Fruit fly (Drosophila melanogaster) whole organism, embryonic: Measurements from ENCODE around the gene Dic4.

Source experiments
- Atf-2 ChIP-seq: fragments of 200-800 bp; sonication (Bioruptor generic); optimal IDR thresholded peaks from 2 replicates; lab custom pipeline; 2016; ENCODE audit warnings: missing biosample characterization, missing genetic modification characterization
- B-H1 ChIP-seq: fragments of 200-800 bp; sonication (Bioruptor generic); IDR thresholded peaks from 3 replicates; pipeline ENCODE4 v1.3.6; 2022; ENCODE audit warnings: missing biosample characterization, missing genetic modification characterization
- Bteb2 ChIP-seq: fragments of 200-800 bp; sonication (Bioruptor generic); optimal IDR thresholded peaks from 2 replicates; lab custom pipeline; 2016; ENCODE audit warnings: missing biosample characterization, missing genetic modification characterization
- CG11247 ChIP-seq: fragments of 200-800 bp; sonication (Bioruptor generic); IDR thresholded peaks from 2 replicates; pipeline ENCODE4 v1.3.6; 2022; ENCODE audit warnings: missing biosample characterization, missing genetic modification characterization
- CG12219 ChIP-seq: fragments of 200-800 bp; sonication (Bioruptor generic); optimal IDR thresholded peaks from 3 replicates; lab custom pipeline; 2018; ENCODE audit warnings: missing biosample characterization, mild to moderate bottlenecking, missing genetic modification characterization
- CG1233 ChIP-seq: fragments of 200-800 bp; sonication (Bioruptor generic); optimal IDR thresholded peaks from 4 replicates; lab custom pipeline; 2018; ENCODE audit warnings: missing biosample characterization, mild to moderate bottlenecking, missing genetic modification characterization
- CG12659 ChIP-seq: fragments of 200-800 bp; sonication (Bioruptor generic); optimal IDR thresholded peaks from 3 replicates; lab custom pipeline; 2017; ENCODE audit warnings: mild to moderate bottlenecking, missing biosample characterization, missing genetic modification reagents, missing genetic modification characterization
- CG12769 ChIP-seq: fragments of 200-800 bp; sonication (Bioruptor generic); optimal IDR thresholded peaks from 2 replicates; lab custom pipeline; 2019; ENCODE audit warnings: missing biosample characterization, mild to moderate bottlenecking, missing genetic modification characterization, moderate library complexity
- CG14441 ChIP-seq: fragments of 200-800 bp; sonication (Bioruptor generic); IDR thresholded peaks from 2 replicates; pipeline ENCODE4 v1.3.6; 2022; ENCODE audit warnings: missing biosample characterization, missing genetic modification characterization
- CG14860 ChIP-seq: fragments of 200-800 bp; sonication (Bioruptor generic); IDR thresholded peaks from 3 replicates; pipeline ENCODE4 v1.3.6; 2022; ENCODE audit warnings: missing biosample characterization, missing genetic modification characterization; ENCODE audit not compliant: partially characterized antibody
- CG14965 ChIP-seq: fragments of 200-800 bp; sonication (Bioruptor generic); optimal IDR thresholded peaks from 2 replicates; lab custom pipeline; 2016; ENCODE audit warnings: missing biosample characterization, missing genetic modification characterization, borderline replicate concordance
- CG15696 ChIP-seq: fragments of 200-800 bp; sonication (Bioruptor generic); optimal IDR thresholded peaks from 2 replicates; lab custom pipeline; 2019; ENCODE audit warnings: missing biosample characterization, mild to moderate bottlenecking, missing genetic modification characterization, moderate library complexity
- CG17612 ChIP-seq: fragments of 200-800 bp; sonication (Bioruptor generic); IDR thresholded peaks from 2 replicates; pipeline ENCODE4 v1.3.6; 2022; ENCODE audit warnings: missing biosample characterization, missing genetic modification characterization
- CG18476 ChIP-seq: fragments of 200-800 bp; sonication (Bioruptor generic); optimal IDR thresholded peaks from 2 replicates; lab custom pipeline; 2016; ENCODE audit warnings: missing biosample characterization, mild to moderate bottlenecking, missing genetic modification characterization
- CG2712 ChIP-seq: fragments of 200-800 bp; optimal IDR thresholded peaks from 3 replicates; lab custom pipeline; 2019; ENCODE audit warnings: missing biosample characterization, mild to moderate bottlenecking, missing genetic modification characterization, moderate library complexity
- CG3065 ChIP-seq: fragments of 200-800 bp; sonication (Bioruptor generic); optimal IDR thresholded peaks from 2 replicates; lab custom pipeline; 2016; ENCODE audit warnings: missing biosample characterization, missing genetic modification characterization
- CG3281 ChIP-seq: fragments of 200-800 bp; sonication (Bioruptor generic); optimal IDR thresholded peaks from 3 replicates; lab custom pipeline; 2017; ENCODE audit warnings: missing biosample characterization, mild to moderate bottlenecking, missing genetic modification characterization
- CG33213 ChIP-seq: fragments of 200-800 bp; sonication (Bioruptor generic); optimal IDR thresholded peaks from 3 replicates; lab custom pipeline; 2016; ENCODE audit warnings: missing biosample characterization, missing genetic modification characterization
- CG5180 ChIP-seq: fragments of 200-800 bp; sonication (Bioruptor generic); optimal IDR thresholded peaks from 3 replicates; lab custom pipeline; 2017; ENCODE audit warnings: missing biosample characterization, missing genetic modification characterization, mild to moderate bottlenecking, moderate library complexity, missing genetic modification reagents
- CG6765 ChIP-seq: fragments of 200-800 bp; sonication (Bioruptor generic); optimal IDR thresholded peaks from 3 replicates; lab custom pipeline; 2017; ENCODE audit warnings: missing biosample characterization, mild to moderate bottlenecking, missing genetic modification characterization
- CG8944 ChIP-seq: fragments of 200-800 bp; sonication (Bioruptor generic); optimal IDR thresholded peaks from 3 replicates; lab custom pipeline; 2016; ENCODE audit warnings: missing biosample characterization, missing genetic modification characterization
- CG9797 ChIP-seq: fragments of 200-800 bp; sonication (Bioruptor generic); optimal IDR thresholded peaks from 3 replicates; lab custom pipeline; 2018; ENCODE audit warnings: missing biosample characterization, mild to moderate bottlenecking, missing genetic modification characterization
- CoRest ChIP-seq: fragments of 200-800 bp; sonication (Bioruptor generic); optimal IDR thresholded peaks from 3 replicates; lab custom pipeline; 2018; ENCODE audit warnings: missing biosample characterization, mild to moderate bottlenecking, missing genetic modification characterization, moderate library complexity
- Dip2 ChIP-seq: fragments of 200-800 bp; sonication (Bioruptor generic); IDR thresholded peaks from 2 replicates; pipeline ENCODE4 v1.3.6; 2022; ENCODE audit warnings: missing biosample characterization, missing genetic modification characterization
- Dip3 ChIP-seq: fragments of 200-800 bp; sonication (Bioruptor generic); optimal IDR thresholded peaks from 3 replicates; lab custom pipeline; 2016; ENCODE audit warnings: missing biosample characterization, missing genetic modification characterization
- Hr3 ChIP-seq: fragments of 200-800 bp; sonication (Bioruptor generic); optimal IDR thresholded peaks from 3 replicates; lab custom pipeline; 2016; ENCODE audit warnings: missing biosample characterization, missing genetic modification characterization
- MBD-R2 ChIP-seq: fragments of 200-800 bp; sonication (Bioruptor generic); IDR thresholded peaks from 2 replicates; pipeline ENCODE4 v1.3.6; 2022; ENCODE audit warnings: missing biosample characterization, missing genetic modification characterization
- MTF-1 ChIP-seq: fragments of 200-800 bp; sonication (Bioruptor generic); optimal IDR thresholded peaks from 2 replicates; lab custom pipeline; 2018; ENCODE audit warnings: missing biosample characterization, mild to moderate bottlenecking, missing genetic modification characterization, borderline replicate concordance
- Rx ChIP-seq: fragments of 200-800 bp; sonication (Bioruptor generic); IDR thresholded peaks from 2 replicates; pipeline ENCODE4 v1.3.6; 2022; ENCODE audit warnings: missing biosample characterization, missing genetic modification characterization
- Side ChIP-seq: fragments of 200-800 bp; sonication (Bioruptor generic); optimal IDR thresholded peaks from 2 replicates; lab custom pipeline; 2016; ENCODE audit warnings: missing biosample characterization, missing genetic modification characterization
- Vsx1 ChIP-seq: fragments of 200-800 bp; sonication (Bioruptor generic); optimal IDR thresholded peaks from 2 replicates; lab custom pipeline; 2017; ENCODE audit warnings: missing biosample characterization, mild to moderate bottlenecking, missing genetic modification characterization, missing genetic modification reagents
- esg ChIP-seq: fragments of 200-800 bp; sonication (Bioruptor generic); conservative IDR thresholded peaks from 2 replicates; pipeline ENCODE4 v1.3.6; 2022; ENCODE audit warnings: missing biosample characterization, missing genetic modification characterization
- exex ChIP-seq: fragments of 200-800 bp; sonication (Bioruptor generic); optimal IDR thresholded peaks from 4 replicates; lab custom pipeline; 2018; ENCODE audit warnings: missing biosample characterization, mild to moderate bottlenecking, missing genetic modification characterization, moderate library complexity
- gem ChIP-seq: fragments of 200-800 bp; sonication (Bioruptor generic); optimal IDR thresholded peaks from 2 replicates; lab custom pipeline; 2019; ENCODE audit warnings: missing biosample characterization, mild to moderate bottlenecking, missing genetic modification characterization, moderate library complexity
- hb ChIP-seq: fragments of 200-800 bp; sonication (Bioruptor generic); IDR thresholded peaks from 3 replicates; pipeline ENCODE4 v1.3.6; 2022; ENCODE audit warnings: missing biosample characterization, missing genetic modification characterization; ENCODE audit not compliant: partially characterized antibody
- lab ChIP-seq: fragments of 200-800 bp; sonication (Bioruptor generic); optimal IDR thresholded peaks from 3 replicates; lab custom pipeline; 2017; ENCODE audit warnings: missing biosample characterization, missing genetic modification characterization, mild to moderate bottlenecking, moderate library complexity, missing genetic modification reagents
- lbe ChIP-seq: fragments of 200-800 bp; sonication (Bioruptor generic); optimal IDR thresholded peaks from 2 replicates; lab custom pipeline; 2016; ENCODE audit warnings: missing biosample characterization, mild to moderate bottlenecking, missing genetic modification characterization
- lov ChIP-seq, 2 experiments: fragments of 200-800 bp in 1 of 2; fragments of >200 bp in 1 of 2; sonication (Bioruptor generic) in 1 of 2; IDR thresholded peaks in 1 of 2; optimal IDR thresholded peaks in 1 of 2; 2 replicates in 1 of 2; 3 replicates in 1 of 2; pipeline versions ENCODE4 v1.3.6 to Lab custom; 2017 to 2022; ENCODE audit warnings: missing biosample characterization in 1 of 2, missing genetic modification characterization in 1 of 2
- maf-S ChIP-seq: fragments of 200-800 bp; sonication (Bioruptor generic); optimal IDR thresholded peaks from 2 replicates; lab custom pipeline; 2016; ENCODE audit warnings: missing biosample characterization, missing genetic modification characterization
- pan ChIP-seq, 4 experiments: fragments of >200 bp in 3 of 4; fragments of 200-800 bp in 1 of 4; sonication (Bioruptor generic) in 1 of 4; optimal IDR thresholded peaks in 3 of 4; IDR thresholded peaks in 1 of 4; 2 replicates each; pipeline versions ENCODE4 v1.3.6 to Lab custom; 2017 to 2022; ENCODE audit warnings: missing biosample characterization in 2 of 4, missing genetic modification characterization in 2 of 4, mixed read lengths in 1 of 4
- pho ChIP-seq: fragments of 200-800 bp; sonication (Bioruptor generic); optimal IDR thresholded peaks from 2 replicates; lab custom pipeline; 2016; ENCODE audit warnings: missing biosample characterization, missing genetic modification characterization
- ranshi ChIP-seq: fragments of 200-800 bp; sonication (Bioruptor generic); IDR thresholded peaks from 2 replicates; pipeline ENCODE4 v1.3.6; 2022; ENCODE audit warnings: missing biosample characterization, missing genetic modification characterization
- slou ChIP-seq: fragments of 200-800 bp; sonication (Bioruptor generic); optimal IDR thresholded peaks from 3 replicates; lab custom pipeline; 2016; ENCODE audit warnings: missing biosample characterization, missing genetic modification characterization
- tgo ChIP-seq: fragments of 200-800 bp; sonication (Bioruptor generic); IDR thresholded peaks from 3 replicates; pipeline ENCODE4 v1.3.6; 2022; ENCODE audit warnings: missing biosample characterization, missing genetic modification characterization
- trem ChIP-seq: fragments of 200-800 bp; optimal IDR thresholded peaks from 3 replicates; lab custom pipeline; 2019; ENCODE audit warnings: missing biosample characterization, mild to moderate bottlenecking, missing genetic modification characterization, moderate library complexity
- usp ChIP-seq: fragments of >200 bp; optimal IDR thresholded peaks from 2 replicates; lab custom pipeline; 2017; ENCODE audit warnings: missing biosample characterization, missing genetic modification characterization
- zen ChIP-seq: fragments of 200-800 bp; sonication (Bioruptor generic); optimal IDR thresholded peaks from 3 replicates; lab custom pipeline; 2018; ENCODE audit warnings: missing biosample characterization, mild to moderate bottlenecking, missing genetic modification characterization, moderate library complexity
- zfh1 ChIP-seq: fragments of 200-800 bp; sonication (Bioruptor generic); IDR thresholded peaks from 3 replicates; pipeline ENCODE4 v1.3.6; 2022; ENCODE audit warnings: missing biosample characterization, missing genetic modification characterization

The Dic4 gene

DNA sequence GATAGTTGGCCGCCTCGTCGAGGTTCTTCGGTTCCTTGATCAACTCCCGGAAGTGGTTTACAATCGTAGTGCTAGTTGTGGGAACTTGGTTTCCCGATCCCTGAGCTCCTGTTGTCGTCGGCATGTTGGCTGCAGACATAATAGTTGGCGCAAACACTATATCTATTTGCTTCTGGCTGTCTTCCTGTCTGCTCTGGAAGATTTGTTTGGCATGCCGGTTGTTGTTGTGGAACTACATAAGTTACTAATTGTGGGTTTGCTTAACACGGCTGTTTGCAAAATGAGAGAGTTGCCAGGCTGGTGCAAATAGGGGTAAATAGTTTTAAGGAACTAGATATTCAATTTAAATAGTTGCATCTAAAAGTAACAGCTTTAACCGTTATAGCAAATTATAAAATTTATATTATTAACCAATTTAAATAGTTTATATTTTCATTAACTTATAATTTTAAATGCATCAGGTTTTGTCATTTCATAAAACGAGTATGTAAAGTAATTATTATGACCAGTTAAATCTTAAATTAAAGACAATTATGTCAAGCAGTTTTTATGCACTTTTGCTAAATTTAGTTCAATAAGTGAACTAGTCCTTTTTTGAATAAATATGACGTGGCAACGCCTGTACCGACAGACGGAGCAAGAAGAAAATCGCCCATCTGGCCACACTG is 16.5 kb downstream of the Dic4 start, which contains the start of the genes Sgf11 and CG32202 (continued):
- TF ChIP-seq CG15696 (tag; lab: Kevin White, UChicago): peak; percentile 55
- peak; percentile 5 for TF ChIP-seq CG8944 (GFP tag; lab: Kevin White, UChicago)
- peak; percentile 86 for TF ChIP-seq gem (tag; lab: Kevin White, UChicago)
- TF ChIP-seq zfh1 (GFP tag; lab: Robert Waterston, UW): no peak
- TF ChIP-seq CG14965: no peak
- TF ChIP-seq lov (optimal IDR thresholded peaks at IDR 0.05; lab: Kevin White, UChicago): no peak
- no peak for TF ChIP-seq lov (GFP tag; IDR thresholded peaks at IDR 0.05; lab: Robert Waterston, UW)
- TF ChIP-seq MTF-1 (GFP tag; lab: Kevin White, UChicago): no peak
- TF ChIP-seq esg (GFP tag; lab: Robert Waterston, UW): peak; percentile 53; the same call in 1 of the 2 replicates
- no peak for TF ChIP-seq CG5180 (GFP tag; lab: Kevin White, UChicago)
- TF ChIP-seq Dip3 (GFP tag; lab: Kevin White, UChicago): peak; percentile 9
- TF ChIP-seq CG3281: peak; percentile 15
- TF ChIP-seq B-H1 (GFP tag; lab: Robert Waterston, UW): peak; percentile 30; the same call in 1 of the 3 replicates
- peak; percentile 21 for TF ChIP-seq Bteb2 (GFP tag; lab: Kevin White, UChicago)
- TF ChIP-seq Atf-2 (GFP tag; lab: Kevin White, UChicago): no peak
- TF ChIP-seq usp (GFP tag; lab: Kevin White, UChicago): no peak
- no peak for TF ChIP-seq hb (GFP tag; lab: Robert Waterston, UW)
- no peak for TF ChIP-seq slou (GFP tag; lab: Kevin White, UChicago)
- TF ChIP-seq CG33213 (GFP tag; lab: Kevin White, UChicago): peak; percentile 8
- TF ChIP-seq Side (GFP tag; lab: Kevin White, UChicago): no peak
- TF ChIP-seq CG9797 (GFP tag; lab: Kevin White, UChicago): peak; percentile 29
- TF ChIP-seq CG3065 (GFP tag; lab: Kevin White, UChicago): peak; percentile 33
- no peak for TF ChIP-seq Vsx1 (GFP tag; lab: Kevin White, UChicago)
- peak; percentile 13 for TF ChIP-seq CG12219 (GFP tag; lab: Kevin White, UChicago)
- TF ChIP-seq exex (tag; lab: Kevin White, UChicago): peak; percentile 37
- peak; percentile 88 for TF ChIP-seq CG12659 (GFP tag; lab: Kevin White, UChicago)
- no peak for TF ChIP-seq CG14441
- TF ChIP-seq CoRest (tag; lab: Kevin White, UChicago): peak; percentile 86
- peak; percentile 14 for TF ChIP-seq CG12769 (tag; lab: Kevin White, UChicago)
- no peak for TF ChIP-seq pho (GFP tag; lab: Kevin White, UChicago)
- TF ChIP-seq lbe (GFP tag; lab: Kevin White, UChicago): no peak
- TF ChIP-seq tgo (GFP tag; lab: Robert Waterston, UW): peak; percentile 38; the same call in 1 of the 3 replicates
- TF ChIP-seq trem (tag; lab: Kevin White, UChicago): peak; percentile 76
- no peak for TF ChIP-seq CG17612 (GFP tag; lab: Robert Waterston, UW)
- TF ChIP-seq CG2712 (tag; lab: Kevin White, UChicago): peak; percentile 73
- TF ChIP-seq maf-S (GFP tag; lab: Kevin White, UChicago): no peak
- TF ChIP-seq Hr3 (GFP tag; lab: Kevin White, UChicago): peak; percentile 76
- no peak for TF ChIP-seq CG11247 (GFP tag; lab: Robert Waterston, UW)
- peak; percentile 51 for TF ChIP-seq zen (tag; lab: Kevin White, UChicago)
- TF ChIP-seq CG18476 (GFP tag; lab: Kevin White, UChicago): no peak
- TF ChIP-seq Dip2 (GFP tag; lab: Robert Waterston, UW): no peak
- no peak for TF ChIP-seq CG14860
- no peak for TF ChIP-seq CG6765
- no peak for TF ChIP-seq ranshi (GFP tag; lab: Robert Waterston, UW)
- peak; percentile 48 for TF ChIP-seq MBD-R2 (GFP tag; lab: Robert Waterston, UW)
- no peak for TF ChIP-seq pan (optimal IDR thresholded peaks at IDR 0.05; lab: Kevin White, UChicago)
- TF ChIP-seq pan (GFP tag; optimal IDR thresholded peaks at IDR 0.05 in 1 of 2, IDR thresholded peaks at IDR 0.05 in 1 of 2): no peak
- peak; percentile 63 for TF ChIP-seq CG1233 (GFP tag; lab: Kevin White, UChicago)
- no peak for TF ChIP-seq Rx (GFP tag; lab: Robert Waterston, UW)
- TF ChIP-seq lab (GFP tag; lab: Kevin White, UChicago): no peak
